Fruit fly (Drosophila melanogaster) whole organism, prepupa: ENCODE results near the gene Ir8a.

Experiments
- Blimp-1 ChIP-seq: fragments of 200-800 bp; sonication (Bioruptor generic); optimal IDR thresholded peaks from 3 replicates; lab custom pipeline; 2017; ENCODE audit warnings: missing biosample characterization, missing genetic modification characterization, mild to moderate bottlenecking, moderate library complexity, missing genetic modification reagents
- CG10669 ChIP-seq: fragments of 200-800 bp; sonication (Bioruptor generic); optimal IDR thresholded peaks from 3 replicates; lab custom pipeline; 2018; ENCODE audit warnings: missing biosample characterization, mild to moderate bottlenecking, missing genetic modification characterization, moderate library complexity
- CG11294 ChIP-seq: fragments of 200-800 bp; sonication (Bioruptor generic); IDR thresholded peaks from 2 replicates; pipeline ENCODE4 v1.3.6; 2022; ENCODE audit warnings: missing biosample characterization, missing genetic modification characterization
- CG11902 ChIP-seq: fragments of 200-800 bp; sonication (Bioruptor generic); optimal IDR thresholded peaks from 3 replicates; lab custom pipeline; 2016; ENCODE audit warnings: missing biosample characterization, missing genetic modification characterization
- CG15336 ChIP-seq: fragments of 200-800 bp; sonication (Bioruptor generic); IDR thresholded peaks from 2 replicates; pipeline ENCODE4 v1.3.6; 2022; ENCODE audit warnings: missing biosample characterization, missing genetic modification characterization
- CG1621 ChIP-seq: fragments of 200-800 bp; sonication (Bioruptor generic); optimal IDR thresholded peaks from 3 replicates; lab custom pipeline; 2018; ENCODE audit warnings: missing biosample characterization, mild to moderate bottlenecking, missing genetic modification characterization
- CG16779 ChIP-seq: fragments of 200-800 bp; sonication (Bioruptor generic); optimal IDR thresholded peaks from 3 replicates; lab custom pipeline; 2017; ENCODE audit warnings: missing biosample characterization, mild to moderate bottlenecking, missing genetic modification characterization
- CG3032 ChIP-seq: fragments of 200-800 bp; optimal IDR thresholded peaks from 2 replicates; lab custom pipeline; 2019; ENCODE audit warnings: missing biosample characterization, mild to moderate bottlenecking, missing genetic modification characterization, moderate library complexity
- CG31627 ChIP-seq: fragments of 200-800 bp; sonication (Bioruptor generic); optimal IDR thresholded peaks from 3 replicates; lab custom pipeline; 2016; ENCODE audit warnings: missing biosample characterization, missing genetic modification characterization
- CG32006 ChIP-seq: fragments of 200-800 bp; sonication (Bioruptor generic); optimal IDR thresholded peaks from 3 replicates; lab custom pipeline; 2017; ENCODE audit warnings: missing biosample characterization, mild to moderate bottlenecking, missing genetic modification characterization
- CG34406 ChIP-seq: fragments of 200-800 bp; sonication (Bioruptor generic); optimal IDR thresholded peaks from 3 replicates; lab custom pipeline; 2016; ENCODE audit warnings: missing biosample characterization, missing genetic modification characterization
- CG3919 ChIP-seq: fragments of 200-800 bp; sonication (Bioruptor generic); optimal IDR thresholded peaks from 3 replicates; lab custom pipeline; 2016; ENCODE audit warnings: missing biosample characterization, missing genetic modification characterization
- CG4318 ChIP-seq: fragments of 200-800 bp; sonication (Bioruptor generic); optimal IDR thresholded peaks from 3 replicates; lab custom pipeline; 2017; ENCODE audit warnings: missing biosample characterization, mild to moderate bottlenecking, missing genetic modification characterization
- CG6276 ChIP-seq: fragments of 200-800 bp; sonication (Bioruptor generic); optimal IDR thresholded peaks from 2 replicates; lab custom pipeline; 2017; ENCODE audit warnings: missing biosample characterization, mild to moderate bottlenecking, missing genetic modification characterization
- CG6792 ChIP-seq: fragments of 200-800 bp; sonication (Bioruptor generic); optimal IDR thresholded peaks from 3 replicates; lab custom pipeline; 2016; ENCODE audit warnings: missing biosample characterization, missing genetic modification characterization
- CG6808 ChIP-seq: fragments of 200-800 bp; sonication (Bioruptor generic); optimal IDR thresholded peaks from 3 replicates; lab custom pipeline; 2017; ENCODE audit warnings: missing biosample characterization, missing genetic modification characterization, mild to moderate bottlenecking, moderate library complexity, missing genetic modification reagents
- CG6854 ChIP-seq: fragments of 200-800 bp; sonication (Bioruptor generic); optimal IDR thresholded peaks from 2 replicates; lab custom pipeline; 2017; ENCODE audit warnings: missing biosample characterization, mild to moderate bottlenecking, missing genetic modification characterization
- CG8119 ChIP-seq: fragments of 200-800 bp; sonication (Bioruptor generic); IDR thresholded peaks from 3 replicates; pipeline ENCODE4 v1.3.6; 2022; ENCODE audit warnings: missing biosample characterization, missing genetic modification characterization
- CG8319 ChIP-seq: fragments of 200-800 bp; sonication (Bioruptor generic); optimal IDR thresholded peaks from 3 replicates; lab custom pipeline; 2016; ENCODE audit warnings: missing biosample characterization, missing genetic modification characterization
- CG8632 ChIP-seq: fragments of 200-800 bp; sonication (Bioruptor generic); optimal IDR thresholded peaks from 3 replicates; lab custom pipeline; 2016; ENCODE audit warnings: missing biosample characterization, missing genetic modification characterization
- CG9139 ChIP-seq: fragments of 200-800 bp; sonication (Bioruptor generic); optimal IDR thresholded peaks from 3 replicates; lab custom pipeline; 2017; ENCODE audit warnings: missing biosample characterization, mild to moderate bottlenecking, missing genetic modification characterization
- Eip75B ChIP-seq: fragments of 200-800 bp; sonication (Bioruptor generic); optimal IDR thresholded peaks from 3 replicates; lab custom pipeline; 2016; ENCODE audit warnings: missing biosample characterization, missing genetic modification characterization
- Ets21C ChIP-seq: fragments of 200-800 bp; sonication (Bioruptor generic); optimal IDR thresholded peaks from 3 replicates; lab custom pipeline; 2016; ENCODE audit warnings: missing biosample characterization, missing genetic modification characterization
- Gug ChIP-seq: fragments of 200-800 bp; sonication (Bioruptor generic); IDR thresholded peaks from 2 replicates; pipeline ENCODE4 v1.3.6; 2022; ENCODE audit warnings: missing biosample characterization, missing genetic modification characterization
- Hr38 ChIP-seq: sonication (Bioruptor generic); optimal IDR thresholded peaks from 2 replicates; lab custom pipeline; 2016; ENCODE audit warnings: missing biosample characterization, missing genetic modification characterization
- Hr39 ChIP-seq: fragments of 200-800 bp; sonication (Bioruptor generic); optimal IDR thresholded peaks from 2 replicates; lab custom pipeline; 2016; ENCODE audit warnings: missing biosample characterization, missing genetic modification characterization
- Hr4 ChIP-seq: fragments of 200-800 bp; sonication (Bioruptor generic); optimal IDR thresholded peaks from 3 replicates; lab custom pipeline; 2016; ENCODE audit warnings: missing biosample characterization, missing genetic modification characterization
- OdsH ChIP-seq: fragments of 200-800 bp; sonication (Bioruptor generic); optimal IDR thresholded peaks from 3 replicates; lab custom pipeline; 2016; ENCODE audit warnings: missing biosample characterization, missing genetic modification characterization
- Smox ChIP-seq: fragments of 200-800 bp; sonication (Bioruptor generic); optimal IDR thresholded peaks from 3 replicates; lab custom pipeline; 2016; ENCODE audit warnings: missing biosample characterization, missing genetic modification characterization
- Sox102F ChIP-seq: fragments of 200-800 bp; sonication (Bioruptor generic); optimal IDR thresholded peaks from 2 replicates; lab custom pipeline; 2016; ENCODE audit warnings: missing biosample characterization, mild to moderate bottlenecking, missing genetic modification characterization
- Sox14 ChIP-seq: fragments of 200-800 bp; sonication (Bioruptor generic); optimal IDR thresholded peaks from 3 replicates; lab custom pipeline; 2016; ENCODE audit warnings: missing biosample characterization, missing genetic modification characterization
- Sox15 ChIP-seq: fragments of 200-800 bp; sonication (Bioruptor generic); optimal IDR thresholded peaks from 3 replicates; lab custom pipeline; 2016; ENCODE audit warnings: missing biosample characterization, missing genetic modification characterization
- achi ChIP-seq: fragments of 200-800 bp; sonication (Bioruptor generic); optimal IDR thresholded peaks from 3 replicates; lab custom pipeline; 2016; ENCODE audit warnings: missing biosample characterization, missing genetic modification characterization
- cyc ChIP-seq: fragments of 200-800 bp; sonication (Bioruptor generic); optimal IDR thresholded peaks from 3 replicates; lab custom pipeline; 2016; ENCODE audit warnings: missing biosample characterization, missing genetic modification characterization
- dac ChIP-seq: fragments of 200-800 bp; sonication (Bioruptor generic); optimal IDR thresholded peaks from 2 replicates; lab custom pipeline; 2017; ENCODE audit warnings: missing biosample characterization, mild to moderate bottlenecking, missing genetic modification characterization
- esn ChIP-seq: fragments of 200-800 bp; sonication (Bioruptor generic); optimal IDR thresholded peaks from 2 replicates; lab custom pipeline; 2016; ENCODE audit warnings: missing biosample characterization, mild to moderate bottlenecking, missing genetic modification characterization, moderate library complexity
- fd59A ChIP-seq: fragments of 200-800 bp; sonication (Bioruptor generic); optimal IDR thresholded peaks from 2 replicates; lab custom pipeline; 2017; ENCODE audit warnings: missing biosample characterization, mild to moderate bottlenecking, missing genetic modification characterization, missing genetic modification reagents
- fd85E ChIP-seq: fragments of 200-800 bp; sonication (Bioruptor generic); optimal IDR thresholded peaks from 3 replicates; lab custom pipeline; 2016; ENCODE audit warnings: missing biosample characterization, missing genetic modification characterization
- fkh ChIP-seq: fragments of 200-800 bp; sonication (Bioruptor generic); optimal IDR thresholded peaks from 3 replicates; lab custom pipeline; 2017; ENCODE audit warnings: missing biosample characterization, mild to moderate bottlenecking, missing genetic modification characterization, moderate library complexity
- lz ChIP-seq: fragments of 200-800 bp; sonication (Bioruptor generic); optimal IDR thresholded peaks from 3 replicates; lab custom pipeline; 2016; ENCODE audit warnings: missing biosample characterization, missing genetic modification characterization
- pdm3 ChIP-seq: fragments of 200-800 bp; sonication (Bioruptor generic); optimal IDR thresholded peaks from 3 replicates; lab custom pipeline; 2016; ENCODE audit warnings: missing biosample characterization, missing genetic modification characterization
- salr ChIP-seq, 2 experiments: fragments of 200-800 bp; sonication (Bioruptor generic); optimal IDR thresholded peaks; 3 replicates each; lab custom pipeline; 2016 to 2018; ENCODE audit warnings: missing biosample characterization in 2 of 2, missing genetic modification characterization in 2 of 2, mild to moderate bottlenecking in 1 of 2
- spab ChIP-seq: fragments of 200-800 bp; sonication (Bioruptor generic); optimal IDR thresholded peaks from 2 replicates; lab custom pipeline; 2017; ENCODE audit warnings: missing biosample characterization, mild to moderate bottlenecking, missing genetic modification characterization, missing genetic modification reagents
- ss ChIP-seq, 2 experiments: fragments of 200-800 bp; sonication (Bioruptor generic); optimal IDR thresholded peaks; 2 replicates in 1 of 2; 3 replicates in 1 of 2; lab custom pipeline; 2017 to 2018; ENCODE audit warnings: mild to moderate bottlenecking in 2 of 2, missing biosample characterization in 2 of 2, missing genetic modification characterization in 2 of 2, moderate library complexity in 1 of 2
- svp ChIP-seq: fragments of 200-800 bp; sonication (Bioruptor generic); peaks from one replicate; lab custom pipeline; 2016; ENCODE audit warnings: missing biosample characterization, missing genetic modification characterization
- vri ChIP-seq: fragments of 200-800 bp; sonication (Bioruptor generic); optimal IDR thresholded peaks from 3 replicates; lab custom pipeline; 2016; ENCODE audit warnings: missing biosample characterization, mild to moderate bottlenecking, missing genetic modification characterization

The Ir8a gene

DNA sequence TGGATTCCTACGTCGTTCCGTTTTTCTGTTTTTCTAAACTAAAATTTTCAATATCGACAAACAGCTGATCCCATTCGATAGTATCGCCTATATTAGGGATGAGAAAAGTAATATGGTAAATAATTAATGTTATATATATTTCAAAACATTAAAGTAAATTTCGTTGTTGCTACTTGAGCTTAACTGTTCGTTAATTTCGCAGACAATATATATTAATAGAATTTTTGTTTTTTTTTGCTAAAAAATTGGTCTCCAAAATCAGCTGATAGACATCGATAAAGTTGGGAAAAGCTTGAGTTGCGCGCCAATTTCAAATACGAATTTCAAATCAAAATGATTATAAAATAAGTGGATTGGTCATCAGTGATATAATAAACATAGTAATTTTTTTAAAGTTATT lies 40.0 kb downstream of the Ir8a start, which contains the start of gene CG12118 (continued):
- peak; percentile 45 for TF ChIP-seq CG8319
- no peak for TF ChIP-seq Hr38 (GFP tag; lab: Kevin White, UChicago)
- TF ChIP-seq Sox15 (GFP tag; lab: Kevin White, UChicago), result peak; percentile 19
- no peak for TF ChIP-seq CG6276 (GFP tag; lab: Kevin White, UChicago)
- no peak for TF ChIP-seq CG16779 (tag; lab: Kevin White, UChicago)
- no peak for TF ChIP-seq fd59A (GFP tag; lab: Kevin White, UChicago)
- TF ChIP-seq ss (GFP tag; optimal IDR thresholded peaks at IDR 0.05; lab: Kevin White, UChicago), result no peak
- peak; percentile 84 for TF ChIP-seq esn
- TF ChIP-seq OdsH (GFP tag; lab: Kevin White, UChicago), result peak; percentile 74
- peak; percentile 67 for TF ChIP-seq CG8119 (GFP tag; lab: Robert Waterston, UW)
- peak; percentile 61 for TF ChIP-seq CG3032 (tag; lab: Kevin White, UChicago)
- peak; percentile 75 for TF ChIP-seq Gug (GFP tag; lab: Robert Waterston, UW)
- TF ChIP-seq Hr39 (GFP tag; lab: Kevin White, UChicago), result peak; percentile 44
- TF ChIP-seq Smox (GFP tag; lab: Kevin White, UChicago), result peak; percentile 70
- no peak for TF ChIP-seq CG9139 (GFP tag; lab: Kevin White, UChicago)
- no peak for TF ChIP-seq spab
- TF ChIP-seq CG6854 (GFP tag; lab: Kevin White, UChicago), result no peak
- TF ChIP-seq CG11902, result peak; percentile 42
- peak; percentile 75 for TF ChIP-seq achi (GFP tag; lab: Kevin White, UChicago)
- TF ChIP-seq CG11294 (GFP tag; lab: Robert Waterston, UW), result peak; percentile 58; the same call in 1 of the 2 replicates
- TF ChIP-seq Blimp-1 (GFP tag; lab: Kevin White, UChicago), result no peak
- TF ChIP-seq pdm3 (GFP tag; lab: Kevin White, UChicago), result peak; percentile 79
- no peak for TF ChIP-seq CG4318 (GFP tag; lab: Kevin White, UChicago)
- TF ChIP-seq Ets21C (GFP tag; lab: Kevin White, UChicago), result peak; percentile 53
- peak; percentile 41 for TF ChIP-seq Sox14 (GFP tag; lab: Kevin White, UChicago)
- TF ChIP-seq salr (GFP tag; optimal IDR thresholded peaks at IDR 0.05; lab: Kevin White, UChicago), result peak in 1 of 2 experiments; percentile 31
- peak; percentile 62 for TF ChIP-seq CG32006 (GFP tag; lab: Kevin White, UChicago)
- TF ChIP-seq fd85E (GFP tag; lab: Kevin White, UChicago), result no peak
- TF ChIP-seq CG3919 (GFP tag; lab: Kevin White, UChicago), result peak; percentile 71
- peak; percentile 69 for TF ChIP-seq CG8632 (GFP tag; lab: Kevin White, UChicago)
- peak; percentile 47 for TF ChIP-seq CG10669 (GFP tag; lab: Kevin White, UChicago)
- peak; percentile 53 for TF ChIP-seq CG31627
- peak; percentile 53 for TF ChIP-seq Eip75B (GFP tag; lab: Kevin White, UChicago)
- TF ChIP-seq CG6808 (GFP tag; lab: Kevin White, UChicago), result no peak

DNA sequence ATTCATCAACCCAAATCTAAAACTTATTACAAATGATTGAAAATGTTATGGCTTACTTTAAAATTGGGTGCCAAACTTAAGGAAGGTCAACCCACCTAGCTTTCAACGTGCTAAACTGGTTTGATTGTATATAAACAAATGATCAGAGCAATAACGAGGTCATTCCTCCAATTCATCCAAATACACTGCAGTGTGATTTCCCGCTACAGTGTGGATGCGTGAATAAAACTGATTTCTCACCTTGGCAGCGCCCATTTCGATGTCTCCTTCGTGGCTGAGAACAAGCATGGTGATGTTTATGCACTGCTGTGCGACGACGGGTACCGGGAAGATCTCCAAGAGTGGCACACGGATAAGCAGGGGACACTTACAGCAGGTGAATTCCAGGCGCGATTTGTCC lies 41.1 kb downstream of the Ir8a start:
- TF ChIP-seq salr (GFP tag; optimal IDR thresholded peaks at IDR 0.05; lab: Kevin White, UChicago), result no peak
- no peak for TF ChIP-seq CG1621
- TF ChIP-seq CG31627, result no peak
- TF ChIP-seq Hr38 (GFP tag; lab: Kevin White, UChicago), result no peak
- no peak for TF ChIP-seq svp

DNA sequence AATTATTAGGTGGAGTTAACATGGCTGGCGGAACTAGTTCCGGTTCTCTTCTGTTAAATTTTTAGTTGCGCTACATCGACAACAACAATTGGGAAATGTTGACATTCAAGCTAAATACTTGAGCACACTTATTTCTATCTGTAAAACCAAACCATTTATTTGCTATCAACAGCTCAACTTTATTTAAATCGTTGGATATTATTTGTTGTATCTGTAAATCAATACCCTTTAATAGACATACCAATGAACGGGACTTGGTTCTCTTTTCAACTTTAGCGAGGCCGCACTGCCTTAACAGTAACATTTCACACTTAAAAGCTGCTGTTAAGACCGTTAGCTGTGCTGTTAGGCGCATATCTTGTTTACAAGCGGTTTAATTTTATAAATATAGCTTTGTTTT lies 42.8 kb downstream of the Ir8a start, which contains the start of gene CG12106:
Gene CG12106 (plus strand): TSS at position 295 of the 400 bp plus-strand sequence.
- TF ChIP-seq Hr4 (GFP tag; lab: Kevin White, UChicago), result peak; percentile 60
- no peak for TF ChIP-seq vri (GFP tag; lab: Kevin White, UChicago)
- peak; percentile 63 for TF ChIP-seq lz (GFP tag; lab: Kevin White, UChicago)
- TF ChIP-seq CG34406, result no peak
- TF ChIP-seq Blimp-1 (GFP tag; lab: Kevin White, UChicago), result no peak
- peak; percentile 52 for TF ChIP-seq CG15336
- peak; percentile 47 for TF ChIP-seq Ets21C (GFP tag; lab: Kevin White, UChicago)
- peak; percentile 37 for TF ChIP-seq CG4318 (GFP tag; lab: Kevin White, UChicago)
- TF ChIP-seq cyc (GFP tag; lab: Kevin White, UChicago), result peak; percentile 65
- no peak for TF ChIP-seq CG8119 (GFP tag; lab: Robert Waterston, UW)
- TF ChIP-seq CG8319, result peak; percentile 5
- TF ChIP-seq CG16779 (tag; lab: Kevin White, UChicago), result no peak
- TF ChIP-seq Sox102F (GFP tag; lab: Kevin White, UChicago), result no peak
- TF ChIP-seq pdm3 (GFP tag; lab: Kevin White, UChicago), result peak; percentile 62
- no peak for TF ChIP-seq spab
- TF ChIP-seq Gug (GFP tag; lab: Robert Waterston, UW), result peak; percentile 56
- peak; percentile 72 for TF ChIP-seq fkh (GFP tag; lab: Kevin White, UChicago)
- no peak for TF ChIP-seq svp
- peak; percentile 46 for TF ChIP-seq achi (GFP tag; lab: Kevin White, UChicago)
- peak; percentile 65 for TF ChIP-seq CG31627
- peak; percentile 38 for TF ChIP-seq CG6792 (GFP tag; lab: Kevin White, UChicago)
- no peak for TF ChIP-seq Hr38 (GFP tag; lab: Kevin White, UChicago)
- no peak for TF ChIP-seq Smox (GFP tag; lab: Kevin White, UChicago)
- no peak for TF ChIP-seq dac (GFP tag; lab: Kevin White, UChicago)
- TF ChIP-seq Sox15 (GFP tag; lab: Kevin White, UChicago), result no peak
